Fruit fly (Drosophila melanogaster): ENCODE results near the gene MESK4.
A peak's percentile ranks its signal among the peaks of the same experiment; 100 is the strongest.

MESK4 gene

dm6 chr3R:16996059-16996959 lies 7.7 kb downstream of the MESK4 start, which contains the start of the genes EMC2A and CG3534:
Gene EMC2A, minus strand, starts transcription at chr3R:16996071.
Gene CG3534, plus strand, starts transcription at chr3R:16996446.
- TF ChIP-seq CG4496 (GFP tag; IDR thresholded peaks at IDR 0.05) (0 out of 3 replicates have a peak, but pooled peaks have one; percentile 9), Pif1B (GFP tag; optimal IDR thresholded peaks at IDR 0.05) (no peak), CG34367 (tag; optimal IDR thresholded peaks at IDR 0.05) (no peak), CG17806 (tag; optimal IDR thresholded peaks at IDR 0.05) (no peak), CG13204 (GFP tag; optimal IDR thresholded peaks at IDR 0.05) (no peak), CG12605 (GFP tag; IDR thresholded peaks at IDR 0.05) (no peak), fd96Ca (GFP tag; IDR thresholded peaks at IDR 0.05) (no peak), CG8159 (tag; optimal IDR thresholded peaks at IDR 0.05) (peak; percentile 26), CG32121 (GFP tag; IDR thresholded peaks at IDR 0.05) (no peak), D1 (tag; optimal IDR thresholded peaks at IDR 0.05) (no peak), CG9948 (tag; optimal IDR thresholded peaks at IDR 0.05) (peak; percentile 3), Pif1A (GFP tag; optimal IDR thresholded peaks at IDR 0.05) (no peak), CG14655 (GFP tag; optimal IDR thresholded peaks at IDR 0.05) (no peak), CG10348 (GFP tag; IDR thresholded peaks at IDR 0.05) (no peak), gl (tag; optimal IDR thresholded peaks at IDR 0.05) (no peak), rn (GFP tag; IDR thresholded peaks at IDR 0.05) (no peak), EcR (GFP tag; optimal IDR thresholded peaks at IDR 0.05) (no peak), CG15710 (tag; optimal IDR thresholded peaks at IDR 0.05) (no peak), Ets98B (GFP tag; IDR thresholded peaks at IDR 0.05) (no peak), Snoo (tag; optimal IDR thresholded peaks at IDR 0.05) (peak; percentile 26), CG8301 (tag; optimal IDR thresholded peaks at IDR 0.05) (no peak)

dm6 chr3R:17002218-17003110 lies 13.8 kb downstream of the MESK4 start, which contains the start of the genes Sf3a1 and Irc:
Gene Sf3a1, minus strand, starts transcription at chr3R:17002355.
Gene Irc, plus strand, starts transcription at chr3R:17002875.
- TF ChIP-seq CG9948 (tag; optimal IDR thresholded peaks at IDR 0.05) = no peak
- TF ChIP-seq CG8159 (tag; optimal IDR thresholded peaks at IDR 0.05) = peak; percentile 37
- TF ChIP-seq fd96Ca (GFP tag; IDR thresholded peaks at IDR 0.05) = no peak
- no peak for TF ChIP-seq CG14655 (GFP tag; optimal IDR thresholded peaks at IDR 0.05)
- peak; percentile 82 for TF ChIP-seq EcR (GFP tag; optimal IDR thresholded peaks at IDR 0.05)
- no peak for TF ChIP-seq CG8301 (tag; optimal IDR thresholded peaks at IDR 0.05)
- TF ChIP-seq CG15710 (tag; optimal IDR thresholded peaks at IDR 0.05) = no peak
- no peak for TF ChIP-seq Pif1A (GFP tag; optimal IDR thresholded peaks at IDR 0.05)
- TF ChIP-seq CG13204 (GFP tag; optimal IDR thresholded peaks at IDR 0.05) = no peak
- no peak for TF ChIP-seq rn (GFP tag; IDR thresholded peaks at IDR 0.05)
- TF ChIP-seq gl (tag; optimal IDR thresholded peaks at IDR 0.05) = peak; percentile 35
- TF ChIP-seq CG4496 (GFP tag; IDR thresholded peaks at IDR 0.05) = 0 out of 3 replicates have a peak, but pooled peaks have one; percentile 8
- no peak for TF ChIP-seq CG12605 (GFP tag; IDR thresholded peaks at IDR 0.05)
- no peak for TF ChIP-seq Ets98B (GFP tag; IDR thresholded peaks at IDR 0.05)
- TF ChIP-seq CG10348 (GFP tag; IDR thresholded peaks at IDR 0.05) = no peak

- TF ChIP-seq CG4496 (GFP tag; IDR thresholded peaks at IDR 0.05) = no peak
- no peak for TF ChIP-seq D1 (tag; optimal IDR thresholded peaks at IDR 0.05)
- TF ChIP-seq CG34367 (tag; optimal IDR thresholded peaks at IDR 0.05) = no peak
- TF ChIP-seq Snoo (tag; optimal IDR thresholded peaks at IDR 0.05) = no peak
These were observed 14.9 kb downstream of the MESK4 start for dm6 chr3R:17003468-17003867.

- TF ChIP-seq CG32121 (GFP tag; IDR thresholded peaks at IDR 0.05) (no peak), D1 (tag; optimal IDR thresholded peaks at IDR 0.05) (no peak), CG14655 (GFP tag; optimal IDR thresholded peaks at IDR 0.05) (no peak), CG10348 (GFP tag; IDR thresholded peaks at IDR 0.05) (no peak), Pif1A (GFP tag; optimal IDR thresholded peaks at IDR 0.05) (no peak), Pif1B (GFP tag; optimal IDR thresholded peaks at IDR 0.05) (no peak), CG34367 (tag; optimal IDR thresholded peaks at IDR 0.05) (no peak), CG4496 (GFP tag; IDR thresholded peaks at IDR 0.05) (no peak), CG15710 (tag; optimal IDR thresholded peaks at IDR 0.05) (no peak), Snoo (tag; optimal IDR thresholded peaks at IDR 0.05) (no peak), CG9948 (tag; optimal IDR thresholded peaks at IDR 0.05) (no peak), gl (tag; optimal IDR thresholded peaks at IDR 0.05) (no peak), CG8301 (tag; optimal IDR thresholded peaks at IDR 0.05) (no peak), CG8159 (tag; optimal IDR thresholded peaks at IDR 0.05) (no peak), EcR (GFP tag; optimal IDR thresholded peaks at IDR 0.05) (no peak), CG12605 (GFP tag; IDR thresholded peaks at IDR 0.05) (no peak)
These were observed 18.7 kb downstream of the MESK4 start for dm6 chr3R:17007336-17007735.

- no peak for TF ChIP-seq Snoo (tag; optimal IDR thresholded peaks at IDR 0.05)
- no peak for TF ChIP-seq CG13204 (GFP tag; optimal IDR thresholded peaks at IDR 0.05)
- peak; percentile 31 for TF ChIP-seq EcR (GFP tag; optimal IDR thresholded peaks at IDR 0.05)
- no peak for TF ChIP-seq CG10348 (GFP tag; IDR thresholded peaks at IDR 0.05)
These were observed 19.5 kb downstream of the MESK4 start, which contains the start of gene CG8907 for dm6 chr3R:17008018-17008674. Gene CG8907, plus strand, starts transcription at chr3R:17008269.

Data from whole organism, pupa.